Worm (Caenorhabditis elegans) whole organism, midembryonic: ENCODE data around the gene cut-6.

Source experiments
- klf-2 ChIP-seq: fragments of 200-800 bp; sonication (Bioruptor generic); conservative IDR thresholded peaks from 2 replicates; pipeline ENCODE4 v1.3.6; 2022; ENCODE audit warnings: missing genetic modification reagents, missing genetic modification characterization, missing compliant biosample characterization
- ztf-23 ChIP-seq: fragments of 200-800 bp; sonication (Bioruptor generic); IDR thresholded peaks from 2 replicates; pipeline ENCODE4 v1.3.6; 2022; ENCODE audit warnings: missing genetic modification reagents, missing genetic modification characterization, missing compliant biosample characterization

- no peak for TF ChIP-seq klf-2 (GFP tag; lab: Robert Waterston, UW)
- no peak for TF ChIP-seq ztf-23 (GFP tag; lab: Robert Waterston, UW)
Observed at ce11 chrIII:10869595-10869994, 41.7 kb upstream of the cut-6 start.
